Fruit fly (Drosophila melanogaster) whole organism, embryonic: ENCODE data around the gene Rab3GAP1.
A peak's percentile ranks its signal among the peaks of the same experiment; 100 is the strongest.

ENCODE experiments used
- Adf1 ChIP-seq: fragments of 200-800 bp; sonication (Bioruptor generic); IDR thresholded peaks from 2 replicates; pipeline ENCODE4 v1.3.6; 2022; ENCODE audit warnings: missing biosample characterization, missing genetic modification characterization
- Asciz ChIP-seq: fragments of 200-800 bp; sonication (Bioruptor generic); optimal IDR thresholded peaks from 2 replicates; lab custom pipeline; 2017; ENCODE audit warnings: missing biosample characterization, mild to moderate bottlenecking, missing genetic modification characterization, missing genetic modification reagents
- B-H2 ChIP-seq: fragments of 200-800 bp; sonication (Bioruptor generic); optimal IDR thresholded peaks from 2 replicates; lab custom pipeline; 2018; ENCODE audit warnings: missing biosample characterization, mild to moderate bottlenecking, missing genetic modification characterization
- Bdp1 ChIP-seq: fragments of 200-800 bp; sonication (Bioruptor generic); optimal IDR thresholded peaks from 3 replicates; lab custom pipeline; 2016; ENCODE audit warnings: missing biosample characterization, missing genetic modification characterization
- CG10267 ChIP-seq: fragments of 200-800 bp; sonication (Bioruptor generic); optimal IDR thresholded peaks from 2 replicates; lab custom pipeline; 2018; ENCODE audit warnings: missing biosample characterization, mild to moderate bottlenecking, missing genetic modification characterization, moderate library complexity
- CG10366 ChIP-seq: fragments of 200-800 bp; sonication (Bioruptor generic); IDR thresholded peaks from 2 replicates; pipeline ENCODE4 v1.3.6; 2022; ENCODE audit warnings: missing biosample characterization, missing genetic modification characterization
- CG11695 ChIP-seq: fragments of 200-800 bp; sonication (Bioruptor generic); IDR thresholded peaks from 3 replicates; pipeline ENCODE4 v1.3.6; 2022; ENCODE audit warnings: missing biosample characterization, missing genetic modification characterization
- CG12104 ChIP-seq: fragments of 200-800 bp; sonication (Bioruptor generic); optimal IDR thresholded peaks from 3 replicates; lab custom pipeline; 2016; ENCODE audit warnings: missing biosample characterization, missing genetic modification characterization
- CG12391 ChIP-seq: fragments of 200-800 bp; sonication (Bioruptor generic); optimal IDR thresholded peaks from 3 replicates; lab custom pipeline; 2018; ENCODE audit warnings: missing biosample characterization, mild to moderate bottlenecking, missing genetic modification characterization, moderate library complexity
- CG13424 ChIP-seq: fragments of 200-800 bp; sonication (Bioruptor generic); optimal IDR thresholded peaks from 2 replicates; lab custom pipeline; 2019; ENCODE audit warnings: missing biosample characterization, mild to moderate bottlenecking, missing genetic modification characterization, moderate library complexity
- CG15011 ChIP-seq: fragments of 200-800 bp; sonication (Bioruptor generic); optimal IDR thresholded peaks from 3 replicates; lab custom pipeline; 2018; ENCODE audit warnings: missing biosample characterization, mild to moderate bottlenecking, missing genetic modification characterization
- CG1602 ChIP-seq: fragments of 200-800 bp; sonication (Bioruptor generic); optimal IDR thresholded peaks from 3 replicates; lab custom pipeline; 2016; ENCODE audit warnings: missing biosample characterization, missing genetic modification characterization
- CG16863 ChIP-seq: fragments of 200-800 bp; sonication (Bioruptor generic); optimal IDR thresholded peaks from 3 replicates; lab custom pipeline; 2016; ENCODE audit warnings: missing biosample characterization, missing genetic modification characterization
- CG18599 ChIP-seq: fragments of 200-800 bp; sonication (Bioruptor generic); optimal IDR thresholded peaks from 3 replicates; lab custom pipeline; 2017; ENCODE audit warnings: missing biosample characterization, missing genetic modification characterization, mild to moderate bottlenecking, moderate library complexity, missing genetic modification reagents
- CG2129 ChIP-seq: fragments of 200-800 bp; sonication (Bioruptor generic); IDR thresholded peaks from 2 replicates; pipeline ENCODE4 v1.3.6; 2022; ENCODE audit warnings: missing biosample characterization, missing genetic modification characterization; ENCODE audit not compliant: partially characterized antibody
- CG2678 ChIP-seq: fragments of 200-800 bp; sonication (Bioruptor generic); optimal IDR thresholded peaks from 3 replicates; lab custom pipeline; 2019; ENCODE audit warnings: missing biosample characterization, mild to moderate bottlenecking, missing genetic modification characterization, moderate library complexity
- CG2712 ChIP-seq: fragments of 200-800 bp; optimal IDR thresholded peaks from 3 replicates; lab custom pipeline; 2019; ENCODE audit warnings: missing biosample characterization, mild to moderate bottlenecking, missing genetic modification characterization, moderate library complexity
- CG2889 ChIP-seq: fragments of 200-800 bp; sonication (Bioruptor generic); IDR thresholded peaks from 3 replicates; pipeline ENCODE4 v1.3.6; 2022; ENCODE audit warnings: missing biosample characterization, missing genetic modification characterization
- CG3163 ChIP-seq: fragments of 200-800 bp; sonication (Bioruptor generic); optimal IDR thresholded peaks from 3 replicates; lab custom pipeline; 2016; ENCODE audit warnings: missing biosample characterization, missing genetic modification characterization
- CG3407 ChIP-seq: fragments of 200-800 bp; sonication (Bioruptor generic); optimal IDR thresholded peaks from 2 replicates; lab custom pipeline; 2018; ENCODE audit warnings: missing biosample characterization, mild to moderate bottlenecking, missing genetic modification characterization
- CG3995 ChIP-seq: fragments of 200-800 bp; sonication (Bioruptor generic); optimal IDR thresholded peaks from 3 replicates; lab custom pipeline; 2016; ENCODE audit warnings: missing biosample characterization, missing genetic modification characterization
- CG6254 ChIP-seq: fragments of 200-800 bp; sonication (Bioruptor generic); optimal IDR thresholded peaks from 3 replicates; lab custom pipeline; 2017; ENCODE audit warnings: mild to moderate bottlenecking, missing biosample characterization, missing genetic modification reagents, missing genetic modification characterization
- CG8478 ChIP-seq: fragments of >200 bp; optimal IDR thresholded peaks from 2 replicates; lab custom pipeline; 2018
- D ChIP-seq, 2 experiments: fragments of 200-800 bp in 1 of 2; fragments of >200 bp in 1 of 2; sonication (Bioruptor generic) in 1 of 2; optimal IDR thresholded peaks; 2 replicates in 1 of 2; 3 replicates in 1 of 2; lab custom pipeline; 2017; ENCODE audit warnings: mild to moderate bottlenecking in 1 of 2, missing biosample characterization in 1 of 2, missing genetic modification characterization in 1 of 2, missing genetic modification reagents in 1 of 2
- Dfd ChIP-seq, 2 experiments: fragments of >200 bp; optimal IDR thresholded peaks; 2 replicates each; lab custom pipeline; 2017; ENCODE audit warnings: missing biosample characterization in 2 of 2, missing genetic modification characterization in 2 of 2
- Dll ChIP-seq: fragments of 200-800 bp; sonication (Bioruptor generic); IDR thresholded peaks from 4 replicates; pipeline ENCODE4 v1.3.6; 2022; ENCODE audit warnings: missing biosample characterization, missing genetic modification characterization; ENCODE audit not compliant: partially characterized antibody
- Doc2 ChIP-seq: fragments of 200-800 bp; sonication (Bioruptor generic); IDR thresholded peaks from 2 replicates; pipeline ENCODE4 v1.3.6; 2022; ENCODE audit warnings: missing biosample characterization, missing genetic modification characterization
- Dref ChIP-seq: fragments of 200-800 bp; sonication (Bioruptor generic); IDR thresholded peaks from 2 replicates; pipeline ENCODE4 v1.3.6; 2022; ENCODE audit warnings: missing biosample characterization, missing genetic modification characterization
- Hr39 ChIP-seq: fragments of >200 bp; optimal IDR thresholded peaks from 2 replicates; lab custom pipeline; 2017
- Meics ChIP-seq: fragments of 200-800 bp; sonication (Bioruptor generic); optimal IDR thresholded peaks from 2 replicates; lab custom pipeline; 2017; ENCODE audit warnings: missing biosample characterization, mild to moderate bottlenecking, missing genetic modification characterization
- NfI ChIP-seq: fragments of 200-800 bp; sonication (Bioruptor generic); optimal IDR thresholded peaks from 3 replicates; lab custom pipeline; 2018; ENCODE audit warnings: missing biosample characterization, mild to moderate bottlenecking, missing genetic modification characterization, moderate library complexity
- Optix ChIP-seq: fragments of 200-800 bp; sonication (Bioruptor generic); IDR thresholded peaks from 3 replicates; pipeline ENCODE4 v1.3.6; 2022; ENCODE audit warnings: missing biosample characterization, missing genetic modification characterization
- Sox102F ChIP-seq: fragments of 200-800 bp; sonication (Bioruptor generic); optimal IDR thresholded peaks from 2 replicates; lab custom pipeline; 2018; ENCODE audit warnings: missing biosample characterization, mild to moderate bottlenecking, missing genetic modification characterization, moderate library complexity
- Sry-β ChIP-seq: fragments of 200-800 bp; sonication (Bioruptor generic); optimal IDR thresholded peaks from 2 replicates; lab custom pipeline; 2018; ENCODE audit warnings: missing biosample characterization, mild to moderate bottlenecking, missing genetic modification characterization, moderate library complexity
- Trl ChIP-seq, 3 experiments: fragments of >200 bp in 2 of 3; fragments of 200-800 bp in 1 of 3; sonication (Bioruptor generic) in 1 of 3; optimal IDR thresholded peaks; 2 replicates in 1 of 3; 3 replicates in 2 of 3; lab custom pipeline; 2016 to 2017; ENCODE audit warnings: missing biosample characterization in 1 of 3, missing genetic modification characterization in 1 of 3
- Usf ChIP-seq: fragments of 200-800 bp; sonication (Bioruptor generic); optimal IDR thresholded peaks from 2 replicates; lab custom pipeline; 2017; ENCODE audit warnings: missing genotype, missing biosample characterization, missing genetic modification characterization
- ase ChIP-seq: fragments of 200-800 bp; sonication (Bioruptor generic); IDR thresholded peaks from 3 replicates; pipeline ENCODE4 v1.3.6; 2022; ENCODE audit warnings: missing biosample characterization, missing genetic modification characterization
- chinmo ChIP-seq: fragments of 200-800 bp; sonication (Bioruptor generic); IDR thresholded peaks from 4 replicates; pipeline ENCODE4 v1.3.6; 2022; ENCODE audit warnings: missing biosample characterization, missing genetic modification characterization; ENCODE audit not compliant: partially characterized antibody
- chn ChIP-seq: fragments of 200-800 bp; sonication (Bioruptor generic); optimal IDR thresholded peaks from 2 replicates; lab custom pipeline; 2016; ENCODE audit warnings: missing biosample characterization, missing genetic modification characterization
- crp ChIP-seq, 2 experiments: fragments of 200-800 bp; sonication (Bioruptor generic); optimal IDR thresholded peaks; 2 replicates in 1 of 2; 3 replicates in 1 of 2; lab custom pipeline; 2017; ENCODE audit warnings: missing biosample characterization in 2 of 2, missing genetic modification characterization in 2 of 2, mild to moderate bottlenecking in 1 of 2, moderate library complexity in 1 of 2
- en ChIP-seq: fragments of 200-800 bp; sonication (Bioruptor generic); optimal IDR thresholded peaks from 2 replicates; lab custom pipeline; 2016; ENCODE audit warnings: missing biosample characterization, missing genetic modification characterization
- grn ChIP-seq: fragments of 200-800 bp; sonication (Bioruptor generic); optimal IDR thresholded peaks from 3 replicates; lab custom pipeline; 2017; ENCODE audit warnings: missing biosample characterization, missing genetic modification characterization
- h ChIP-seq: fragments of >200 bp; optimal IDR thresholded peaks from 2 replicates; lab custom pipeline; 2017
- lmd ChIP-seq: fragments of 200-800 bp; sonication (Bioruptor generic); IDR thresholded peaks from 2 replicates; pipeline ENCODE4 v1.3.6; 2022; ENCODE audit warnings: missing biosample characterization, missing genetic modification characterization
- mld ChIP-seq: fragments of 200-800 bp; sonication (Bioruptor generic); IDR thresholded peaks from 3 replicates; pipeline ENCODE4 v1.3.6; 2022; ENCODE audit warnings: missing biosample characterization, missing genetic modification characterization; ENCODE audit not compliant: partially characterized antibody
- sc ChIP-seq, 3 experiments: fragments of >200 bp in 2 of 3; fragments of 200-800 bp in 1 of 3; sonication (Bioruptor generic) in 1 of 3; optimal IDR thresholded peaks; 2 replicates in 2 of 3; 3 replicates in 1 of 3; lab custom pipeline; 2017; ENCODE audit warnings: mild to moderate bottlenecking in 1 of 3, missing biosample characterization in 1 of 3, missing genetic modification characterization in 1 of 3, missing genetic modification reagents in 1 of 3
- seq ChIP-seq: fragments of 200-800 bp; sonication (Bioruptor generic); IDR thresholded peaks from 2 replicates; pipeline ENCODE4 v1.3.6; 2022; ENCODE audit warnings: missing biosample characterization, missing genetic modification characterization
- slou ChIP-seq: fragments of 200-800 bp; sonication (Bioruptor generic); optimal IDR thresholded peaks from 3 replicates; lab custom pipeline; 2016; ENCODE audit warnings: missing biosample characterization, missing genetic modification characterization
- ssp ChIP-seq: fragments of 200-800 bp; sonication (Bioruptor generic); IDR thresholded peaks from 2 replicates; pipeline ENCODE4 v1.3.6; 2022; ENCODE audit warnings: missing biosample characterization, missing genetic modification characterization
- tll ChIP-seq, 2 experiments: fragments of 200-800 bp in 1 of 2; fragments of >200 bp in 1 of 2; sonication (Bioruptor generic) in 1 of 2; optimal IDR thresholded peaks; 2 replicates each; lab custom pipeline; 2017 to 2019; ENCODE audit warnings: missing biosample characterization in 2 of 2, missing genetic modification characterization in 2 of 2, mild to moderate bottlenecking in 1 of 2, moderate library complexity in 1 of 2

The Rab3GAP1 gene

dm6 chr2L:1590167-1590566 lies 20.8 kb downstream of the Rab3GAP1 start (continued):
- TF ChIP-seq CG13424 (tag; lab: Kevin White, UChicago) = peak; percentile 75
- peak; percentile 68 for TF ChIP-seq seq
- no peak for TF ChIP-seq sc (optimal IDR thresholded peaks at IDR 0.05; lab: Kevin White, UChicago)
- TF ChIP-seq sc (GFP tag; optimal IDR thresholded peaks at IDR 0.05; lab: Kevin White, UChicago) = peak; percentile 1
- peak; percentile 58 for TF ChIP-seq CG10267 (tag; lab: Kevin White, UChicago)
- TF ChIP-seq Adf1 (GFP tag; lab: Robert Waterston, UW) = peak; percentile 23; the same call in 1 of the 2 replicates
- peak; percentile 60 for TF ChIP-seq slou (GFP tag; lab: Kevin White, UChicago)
- TF ChIP-seq CG16863 (GFP tag; lab: Kevin White, UChicago) = peak; percentile 70
- TF ChIP-seq lmd = peak; percentile 84
- peak; percentile 79 for TF ChIP-seq CG10366 (GFP tag; lab: Robert Waterston, UW)
- TF ChIP-seq CG11695 (GFP tag; lab: Robert Waterston, UW) = peak; percentile 69; the same call in 2 of the 3 replicates
- no peak for TF ChIP-seq Hr39
- TF ChIP-seq CG2678 (tag; lab: Kevin White, UChicago) = peak; percentile 83
- peak; percentile 15 for TF ChIP-seq Usf
- peak; percentile 87 for TF ChIP-seq Sox102F (GFP tag; lab: Kevin White, UChicago)
- no peak for TF ChIP-seq en (GFP tag; lab: Kevin White, UChicago)
- no peak for TF ChIP-seq h (lab: Kevin White, UChicago)
- TF ChIP-seq CG2712 (tag; lab: Kevin White, UChicago) = no peak
- TF ChIP-seq NfI (GFP tag; lab: Kevin White, UChicago) = peak; percentile 74
- no peak for TF ChIP-seq Dfd (GFP tag; optimal IDR thresholded peaks at IDR 0.05; lab: Kevin White, UChicago)
- TF ChIP-seq ase (GFP tag; lab: Robert Waterston, UW) = peak; percentile 64; the same call in 1 of the 3 replicates
- TF ChIP-seq Bdp1 (GFP tag; lab: Kevin White, UChicago) = peak; percentile 57
- no peak for TF ChIP-seq B-H2 (GFP tag; lab: Kevin White, UChicago)
- TF ChIP-seq chn (GFP tag; lab: Kevin White, UChicago) = peak; percentile 63
- no peak for TF ChIP-seq CG2129 (GFP tag; lab: Robert Waterston, UW)
- TF ChIP-seq mld (GFP tag; lab: Robert Waterston, UW) = no peak
- peak; percentile 54 for TF ChIP-seq CG3407 (GFP tag; lab: Kevin White, UChicago)
- TF ChIP-seq CG18599 (GFP tag; lab: Kevin White, UChicago) = peak; percentile 90
- no peak for TF ChIP-seq chinmo (GFP tag; lab: Robert Waterston, UW)
- peak; percentile 63; the same call in 1 of the 3 replicates for TF ChIP-seq Optix
- no peak for TF ChIP-seq Dll (GFP tag; lab: Robert Waterston, UW)
- TF ChIP-seq CG15011 (GFP tag; lab: Kevin White, UChicago) = peak; percentile 50
- no peak for TF ChIP-seq Doc2 (GFP tag; lab: Robert Waterston, UW)
- TF ChIP-seq Sry-β = no peak
- TF ChIP-seq CG12104 (GFP tag; lab: Kevin White, UChicago) = peak; percentile 58
- TF ChIP-seq tll (GFP tag; optimal IDR thresholded peaks at IDR 0.05; lab: Kevin White, UChicago) = no peak
- TF ChIP-seq ssp = peak; percentile 75
- no peak for TF ChIP-seq CG8478
- peak; percentile 79 for TF ChIP-seq Meics (GFP tag; lab: Kevin White, UChicago)
- TF ChIP-seq CG3163 (GFP tag; lab: Kevin White, UChicago) = no peak
- TF ChIP-seq CG3995 = no peak
- TF ChIP-seq crp (GFP tag; optimal IDR thresholded peaks at IDR 0.05; lab: Kevin White, UChicago) = peak in 1 of 2 experiments; percentile 11
- TF ChIP-seq D (optimal IDR thresholded peaks at IDR 0.05; lab: Kevin White, UChicago) = no peak
- TF ChIP-seq D (GFP tag; optimal IDR thresholded peaks at IDR 0.05; lab: Kevin White, UChicago) = peak; percentile 61
- TF ChIP-seq CG6254 (GFP tag; lab: Kevin White, UChicago) = peak; percentile 38
- TF ChIP-seq Dref (GFP tag; lab: Robert Waterston, UW) = no peak
- peak; percentile 70 for TF ChIP-seq Asciz (GFP tag; lab: Kevin White, UChicago)
- TF ChIP-seq CG2889 (GFP tag; lab: Robert Waterston, UW) = peak; percentile 80
- TF ChIP-seq CG1602 = peak; percentile 50
- TF ChIP-seq grn = peak; percentile 20
- TF ChIP-seq Trl (optimal IDR thresholded peaks at IDR 0.05; lab: Kevin White, UChicago) = no peak
- peak; percentile 68 for TF ChIP-seq Trl (GFP tag; optimal IDR thresholded peaks at IDR 0.05; lab: Kevin White, UChicago)
- no peak for TF ChIP-seq CG12391 (tag; lab: Kevin White, UChicago)
